Fruit fly (Drosophila melanogaster): ENCODE measurements around the gene rpk.
A peak's percentile ranks its signal among the peaks of the same experiment; 100 is the strongest.

rpk gene

dm6 chr3R:4663068-4663467 is 17.3 kb downstream of the rpk start (continued):
- TF ChIP-seq inv (GFP tag; IDR thresholded peaks at IDR 0.05; ENCODE audit: partially characterized antibody), result no peak
- peak; percentile 32 for TF ChIP-seq sqz (GFP tag; optimal IDR thresholded peaks at IDR 0.05)
- peak; percentile 54 for TF ChIP-seq ssp (GFP tag; IDR thresholded peaks at IDR 0.05)
- peak; percentile 54 for TF ChIP-seq CG17568 (GFP tag; optimal IDR thresholded peaks at IDR 0.05)
- peak; percentile 24 for TF ChIP-seq CG16815 (GFP tag; optimal IDR thresholded peaks at IDR 0.05)
- TF ChIP-seq nerfin-1 (tag; optimal IDR thresholded peaks at IDR 0.05), result peak; percentile 82
- TF ChIP-seq trh (GFP tag; optimal IDR thresholded peaks at IDR 0.05), result no peak
- peak; percentile 81 for TF ChIP-seq gsb-n (tag; optimal IDR thresholded peaks at IDR 0.05)
- TF ChIP-seq Ets97D (GFP tag; optimal IDR thresholded peaks at IDR 0.05), result no peak
- TF ChIP-seq D19A (tag; optimal IDR thresholded peaks at IDR 0.05), result peak; percentile 86
- peak; percentile 73 for TF ChIP-seq Fer1 (GFP tag; optimal IDR thresholded peaks at IDR 0.05)
- TF ChIP-seq CG8281 (tag; optimal IDR thresholded peaks at IDR 0.05), result peak; percentile 46
- TF ChIP-seq CG13894 (tag; optimal IDR thresholded peaks at IDR 0.05), result no peak
- peak; percentile 87 for TF ChIP-seq tap (tag; optimal IDR thresholded peaks at IDR 0.05)
- no peak for TF ChIP-seq lov (optimal IDR thresholded peaks at IDR 0.05)
- peak; percentile 91 for TF ChIP-seq lov (GFP tag; IDR thresholded peaks at IDR 0.05)
- peak; percentile 68 for TF ChIP-seq CG5245 (GFP tag; optimal IDR thresholded peaks at IDR 0.05)
- TF ChIP-seq Vsx1 (GFP tag; optimal IDR thresholded peaks at IDR 0.05), result peak; percentile 88
- no peak for TF ChIP-seq vnd (GFP tag; IDR thresholded peaks at IDR 0.05; ENCODE audit: partially characterized antibody)
- peak; percentile 84 for TF ChIP-seq ATbp (GFP tag; optimal IDR thresholded peaks at IDR 0.05)
- TF ChIP-seq CG9215 (GFP tag; IDR thresholded peaks at IDR 0.05), result 0 out of 2 replicates have a peak, but pooled peaks have one; percentile 43
- TF ChIP-seq CG6272 (GFP tag; IDR thresholded peaks at IDR 0.05), result peak; percentile 50; the same call in 1 of the 2 replicates
- TF ChIP-seq tin (GFP tag; optimal IDR thresholded peaks at IDR 0.05), result peak; percentile 88
- TF ChIP-seq CG11504 (tag; optimal IDR thresholded peaks at IDR 0.05), result peak; percentile 88
- TF ChIP-seq Eip74EF (GFP tag; optimal IDR thresholded peaks at IDR 0.05), result peak in 1 of 2 experiments; percentile 14
- peak; percentile 48 for TF ChIP-seq Hmr (GFP tag; optimal IDR thresholded peaks at IDR 0.05)
- no peak for TF ChIP-seq Dp (GFP tag; optimal IDR thresholded peaks at IDR 0.05)
- peak; percentile 52 for TF ChIP-seq Dad (GFP tag; optimal IDR thresholded peaks at IDR 0.05)
- no peak for TF ChIP-seq CG16813 (GFP tag; IDR thresholded peaks at IDR 0.05; ENCODE audit: partially characterized antibody)
- no peak for TF ChIP-seq amos (GFP tag; IDR thresholded peaks at IDR 0.05; ENCODE audit: partially characterized antibody)
- TF ChIP-seq eyg (GFP tag; optimal IDR thresholded peaks at IDR 0.05), result peak; percentile 50
- TF ChIP-seq Nf-YB (GFP tag; optimal IDR thresholded peaks at IDR 0.05), result peak; percentile 20
- peak; percentile 24 for TF ChIP-seq D19B (GFP tag; optimal IDR thresholded peaks at IDR 0.05)
- TF ChIP-seq C15 (GFP tag; IDR thresholded peaks at IDR 0.05), result 0 out of 3 replicates have a peak, but pooled peaks have one; percentile 5
- peak; percentile 81 for TF ChIP-seq CG30403 (GFP tag; optimal IDR thresholded peaks at IDR 0.05)
- no peak for TF ChIP-seq YL-1 (GFP tag; optimal IDR thresholded peaks at IDR 0.05)
- TF ChIP-seq yki (optimal IDR thresholded peaks at IDR 0.05), result no peak
- no peak for TF ChIP-seq unc-4 (GFP tag; IDR thresholded peaks at IDR 0.05; ENCODE audit: partially characterized antibody)
- no peak for TF ChIP-seq CG12236 (GFP tag; optimal IDR thresholded peaks at IDR 0.05)
- peak; percentile 53; the same call in 1 of the 2 replicates for TF ChIP-seq sens-2 (GFP tag; IDR thresholded peaks at IDR 0.05)
- TF ChIP-seq chn (GFP tag; optimal IDR thresholded peaks at IDR 0.05), result peak; percentile 47
- TF ChIP-seq tll (GFP tag; optimal IDR thresholded peaks at IDR 0.05), result peak in 1 of 2 experiments; percentile 67
- peak; percentile 60 for TF ChIP-seq slbo (GFP tag; IDR thresholded peaks at IDR 0.05)
- no peak for TF ChIP-seq pho (GFP tag; optimal IDR thresholded peaks at IDR 0.05)
- peak; percentile 52 for TF ChIP-seq Dek (tag; optimal IDR thresholded peaks at IDR 0.05)
- no peak for TF ChIP-seq da (GFP tag; optimal IDR thresholded peaks at IDR 0.05)
- TF ChIP-seq odd (GFP tag; optimal IDR thresholded peaks at IDR 0.05), result no peak
